Worm (Caenorhabditis elegans) whole organism, L1 larva: ENCODE measurements around the gene F48E8.4.
A peak's percentile ranks its signal among the peaks of the same experiment; 100 is the strongest.

ENCODE experiments used
- C16A3.4 ChIP-seq: fragments of 150-350 bp; optimal IDR thresholded peaks from 2 replicates; lab custom pipeline; 2014; ENCODE audit warnings: missing biosample characterization, missing genetic modification characterization
- F16B12.6 ChIP-seq: fragments of 150-350 bp; optimal IDR thresholded peaks from 2 replicates; lab custom pipeline; 2014; ENCODE audit warnings: missing biosample characterization, missing genetic modification characterization
- aha-1 ChIP-seq: fragments of 150-350 bp; optimal IDR thresholded peaks from 2 replicates; lab custom pipeline; 2014; ENCODE audit warnings: missing biosample characterization, missing genetic modification characterization
- alr-1 ChIP-seq: fragments of 200-800 bp; sonication (Bioruptor generic); optimal IDR thresholded peaks from 2 replicates; lab custom pipeline; 2018; ENCODE audit warnings: borderline replicate concordance, mild to moderate bottlenecking, missing genetic modification characterization, missing compliant biosample characterization
- aly-2 ChIP-seq: fragments of 150-350 bp; optimal IDR thresholded peaks from 2 replicates; lab custom pipeline; 2014; ENCODE audit warnings: missing biosample characterization, missing genetic modification characterization
- blmp-1 ChIP-seq: fragments of 150-350 bp; optimal IDR thresholded peaks from 2 replicates; lab custom pipeline; 2014; ENCODE audit warnings: missing biosample characterization, missing genetic modification characterization
- ceh-63 ChIP-seq: fragments of 200-800 bp; sonication (Bioruptor generic); optimal IDR thresholded peaks from 2 replicates; lab custom pipeline; 2018; ENCODE audit warnings: mild to moderate bottlenecking, missing genetic modification characterization, missing compliant biosample characterization
- ceh-82 ChIP-seq, 3 experiments: fragments of 150-350 bp in 1 of 3; sonication (generic microtip) in 2 of 3; optimal IDR thresholded peaks; 2 replicates each; lab custom pipeline; 2014 to 2017; ENCODE audit warnings: missing biosample characterization in 3 of 3, missing genetic modification characterization in 3 of 3
- dpl-1 ChIP-seq, 3 experiments: fragments of 150-350 bp in 2 of 3; sonication (generic microtip) in 1 of 3; optimal IDR thresholded peaks; 2 replicates each; lab custom pipeline; 2014 to 2017; ENCODE audit warnings: missing biosample characterization in 3 of 3, missing genetic modification characterization in 3 of 3, missing genetic modification reagents in 3 of 3
- efl-1 ChIP-seq, 4 experiments: fragments of 150-350 bp; optimal IDR thresholded peaks in 3 of 4; peaks in 1 of 4; 1 replicate in 1 of 4; 2 replicates in 3 of 4; lab custom pipeline; 2014; ENCODE audit warnings: missing biosample characterization in 2 of 4, missing genetic modification characterization in 2 of 4, missing genetic modification reagents in 2 of 4
- egl-27 ChIP-seq, 2 experiments: fragments of 150-350 bp in 1 of 2; sonication (generic microtip); optimal IDR thresholded peaks; 3 replicates each; lab custom pipeline; 2017 to 2018; ENCODE audit warnings: missing biosample characterization in 2 of 2, missing genetic modification characterization in 2 of 2, missing genetic modification reagents in 2 of 2
- elt-3 ChIP-seq, 6 experiments: fragments of 150-350 bp in 1 of 6; sonication (generic microtip); optimal IDR thresholded peaks; 2 replicates each; lab custom pipeline; 2017 to 2018; ENCODE audit warnings: missing biosample characterization in 6 of 6, missing genetic modification characterization in 6 of 6, inconsistent platforms in 1 of 6
- ets-5 ChIP-seq: fragments of 200-800 bp; sonication (Bioruptor generic); IDR thresholded peaks from 2 replicates; pipeline ENCODE4 v1.3.6; 2022; ENCODE audit warnings: missing genetic modification characterization, missing compliant biosample characterization
- fkh-10 ChIP-seq: sonication (generic microtip); optimal IDR thresholded peaks from 2 replicates; lab custom pipeline; 2017; ENCODE audit warnings: missing biosample characterization, missing genetic modification reagents, missing genetic modification characterization
- fkh-4 ChIP-seq: sonication (generic microtip); optimal IDR thresholded peaks from 2 replicates; lab custom pipeline; 2016; ENCODE audit warnings: missing compliant biosample characterization, missing genetic modification characterization, borderline replicate concordance
- hlh-17 ChIP-seq: fragments of 200-800 bp; sonication (Bioruptor generic); optimal IDR thresholded peaks from 2 replicates; lab custom pipeline; 2018; ENCODE audit warnings: missing genetic modification characterization, mild to moderate bottlenecking, missing compliant biosample characterization, moderate library complexity, borderline replicate concordance
- hlh-4 ChIP-seq: sonication (generic microtip); optimal IDR thresholded peaks from 2 replicates; lab custom pipeline; 2016; ENCODE audit warnings: mild to moderate bottlenecking, missing genetic modification characterization, missing compliant biosample characterization
- irx-1 ChIP-seq: sonication (generic microtip); optimal IDR thresholded peaks from 2 replicates; lab custom pipeline; 2016; ENCODE audit warnings: missing genetic modification characterization, missing compliant biosample characterization
- jun-1 ChIP-seq: fragments of 150-350 bp; optimal IDR thresholded peaks from 2 replicates; lab custom pipeline; 2014; ENCODE audit warnings: missing biosample characterization, missing genetic modification reagents, missing genetic modification characterization
- lin-13 ChIP-seq: fragments of 150-350 bp; optimal IDR thresholded peaks from 2 replicates; lab custom pipeline; 2014; ENCODE audit warnings: missing biosample characterization, missing genetic modification reagents, missing genetic modification characterization
- lin-14 ChIP-seq: fragments of 200-800 bp; sonication (Bioruptor generic); optimal IDR thresholded peaks from 2 replicates; lab custom pipeline; 2018; ENCODE audit warnings: mild to moderate bottlenecking, missing genetic modification characterization, moderate library complexity, missing compliant biosample characterization
- lin-15B ChIP-seq: fragments of 150-350 bp; sonication (generic microtip); optimal IDR thresholded peaks from 3 replicates; lab custom pipeline; 2014; ENCODE audit warnings: missing biosample characterization, missing genetic modification characterization
- lin-35 ChIP-seq, 2 experiments: fragments of 150-350 bp; optimal IDR thresholded peaks; 2 replicates each; lab custom pipeline; 2014; ENCODE audit warnings: missing biosample characterization in 2 of 2, missing genetic modification characterization in 2 of 2, missing genetic modification reagents in 2 of 2
- lin-39 ChIP-seq: fragments of 150-350 bp; optimal IDR thresholded peaks from 2 replicates; lab custom pipeline; 2014; ENCODE audit warnings: missing biosample characterization, missing genetic modification reagents, missing genetic modification characterization
- lir-3 ChIP-seq: sonication (generic microtip); optimal IDR thresholded peaks from 2 replicates; lab custom pipeline; 2016; ENCODE audit warnings: mild to moderate bottlenecking, missing genetic modification characterization, moderate library complexity, missing compliant biosample characterization; ENCODE audit not compliant: poor library complexity
- lsy-2 ChIP-seq, 2 experiments: fragments of 150-350 bp; optimal IDR thresholded peaks; 2 replicates each; lab custom pipeline; 2014; ENCODE audit warnings: missing biosample characterization in 2 of 2, missing genetic modification characterization in 2 of 2
- mdl-1 ChIP-seq, 2 experiments: fragments of 150-350 bp; optimal IDR thresholded peaks; 2 replicates each; lab custom pipeline; 2014 to 2017; ENCODE audit warnings: missing biosample characterization in 2 of 2, missing genetic modification characterization in 2 of 2, inconsistent platforms in 1 of 2
- mef-2 ChIP-seq: fragments of 150-350 bp; optimal IDR thresholded peaks from 2 replicates; lab custom pipeline; 2014; ENCODE audit warnings: missing biosample characterization, missing genetic modification characterization
- mep-1 ChIP-seq: fragments of 150-350 bp; optimal IDR thresholded peaks from 2 replicates; lab custom pipeline; 2014; ENCODE audit warnings: missing biosample characterization, missing genetic modification characterization
- nhr-20 ChIP-seq: sonication (generic microtip); optimal IDR thresholded peaks from 2 replicates; lab custom pipeline; 2016; ENCODE audit warnings: mild to moderate bottlenecking, missing genetic modification characterization, missing compliant biosample characterization
- nhr-77 ChIP-seq: fragments of 150-350 bp; optimal IDR thresholded peaks from 2 replicates; lab custom pipeline; 2014; ENCODE audit warnings: missing biosample characterization, missing genetic modification characterization
- nhr-85 ChIP-seq: sonication (generic microtip); peaks from one replicate; lab custom pipeline; 2016; ENCODE audit warnings: missing genetic modification characterization, inconsistent platforms, missing compliant biosample characterization
- nhr-90 ChIP-seq: sonication (generic microtip); optimal IDR thresholded peaks from 2 replicates; lab custom pipeline; 2016; ENCODE audit warnings: mild to moderate bottlenecking, missing genetic modification characterization, missing compliant biosample characterization; ENCODE audit not compliant: poor library complexity
- rnt-1 ChIP-seq: sonication (generic microtip); optimal IDR thresholded peaks from 2 replicates; lab custom pipeline; 2016; ENCODE audit warnings: mild to moderate bottlenecking, missing genetic modification characterization, moderate library complexity, missing compliant biosample characterization
- skn-1 ChIP-seq: fragments of 150-350 bp; optimal IDR thresholded peaks from 2 replicates; lab custom pipeline; 2014; ENCODE audit warnings: missing biosample characterization, missing genetic modification characterization
- snu-23 ChIP-seq: sonication (generic microtip); optimal IDR thresholded peaks from 2 replicates; lab custom pipeline; 2016; ENCODE audit warnings: missing genetic modification characterization, missing compliant biosample characterization
- sox-4 ChIP-seq: sonication (generic microtip); optimal IDR thresholded peaks from 2 replicates; lab custom pipeline; 2016; ENCODE audit warnings: missing genetic modification characterization, missing compliant biosample characterization
- sptf-1 ChIP-seq: fragments of 150-350 bp; optimal IDR thresholded peaks from 2 replicates; lab custom pipeline; 2014; ENCODE audit warnings: missing biosample characterization, missing genetic modification characterization
- swsn-7 ChIP-seq: sonication (generic microtip); optimal IDR thresholded peaks from 2 replicates; lab custom pipeline; 2016; ENCODE audit warnings: missing genetic modification characterization, missing compliant biosample characterization
- tbx-2 ChIP-seq: sonication (generic microtip); optimal IDR thresholded peaks from 2 replicates; lab custom pipeline; 2016; ENCODE audit warnings: missing genetic modification characterization, missing compliant biosample characterization
- unc-130 ChIP-seq: fragments of 150-350 bp; optimal IDR thresholded peaks from 2 replicates; lab custom pipeline; 2017; ENCODE audit warnings: missing biosample characterization, missing genetic modification characterization, inconsistent platforms
- vab-15 ChIP-seq: sonication (generic microtip); optimal IDR thresholded peaks from 2 replicates; lab custom pipeline; 2017; ENCODE audit warnings: missing genotype, mild to moderate bottlenecking, missing genetic modification characterization, missing compliant biosample characterization
- xbp-1 ChIP-seq: sonication (generic microtip); optimal IDR thresholded peaks from 2 replicates; lab custom pipeline; 2016; ENCODE audit warnings: missing genetic modification characterization, missing compliant biosample characterization
- zag-1 ChIP-seq: fragments of 150-350 bp; optimal IDR thresholded peaks from 2 replicates; lab custom pipeline; 2014; ENCODE audit warnings: missing biosample characterization, missing genetic modification characterization
- ztf-11 ChIP-seq, 2 experiments: sonication (generic microtip); optimal IDR thresholded peaks; 2 replicates each; lab custom pipeline; 2016 to 2017; ENCODE audit warnings: missing genetic modification characterization in 2 of 2, missing biosample characterization in 1 of 2, missing compliant biosample characterization in 1 of 2

F48E8.4 gene

DNA sequence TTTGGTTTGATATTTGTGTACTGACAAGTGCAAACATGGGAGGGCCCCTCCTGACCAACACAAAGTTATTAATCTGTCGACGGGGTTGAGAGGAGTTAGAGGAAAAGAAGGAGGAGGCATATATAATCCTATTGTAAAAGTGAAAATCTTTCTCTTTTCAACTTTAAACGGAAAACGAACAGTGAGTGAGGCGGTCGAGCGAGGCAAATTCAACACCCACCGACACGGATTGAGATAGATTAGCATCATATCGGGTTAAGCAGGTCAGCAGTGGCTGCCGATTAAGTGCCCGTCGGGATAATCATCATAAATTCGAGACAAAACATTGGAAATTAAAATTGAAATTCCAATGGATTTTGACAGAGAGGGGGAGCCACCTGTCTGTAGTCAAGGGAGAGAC lies 17.1 kb upstream of the F48E8.4 start:
- TF ChIP-seq mdl-1 (tag; optimal IDR thresholded peaks at IDR 0.05; lab: Kevin White, UChicago) (no peak), blmp-1 (tag; lab: Kevin White, UChicago) (peak; percentile 81)
- TF ChIP-seq, all 84 proteins: peak for 1

DNA sequence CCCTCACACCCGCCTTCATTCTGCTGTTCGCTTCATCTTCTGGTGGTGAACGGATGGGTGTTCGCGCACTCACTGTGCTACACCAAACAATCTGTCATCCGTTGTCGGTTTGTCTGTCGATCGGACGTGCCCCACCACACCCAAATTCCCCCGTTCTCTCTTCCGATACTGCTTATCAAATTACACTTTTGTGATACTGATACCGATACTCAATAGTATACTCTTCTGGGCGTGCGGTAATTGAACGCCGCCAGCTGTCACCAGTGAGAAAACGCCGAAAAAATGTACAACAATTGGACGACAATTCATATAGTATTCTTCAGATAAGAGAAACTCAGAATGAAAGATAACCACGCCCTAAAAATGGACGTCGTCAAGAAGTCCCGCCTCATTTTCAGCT lies 15.3 kb upstream of the F48E8.4 start:
- no peak for TF ChIP-seq aly-2 (tag; lab: Kevin White, UChicago)
- TF ChIP-seq rnt-1 = no peak
- peak in 1 of 6 experiments; percentile 1 for TF ChIP-seq elt-3 (tag; optimal IDR thresholded peaks at IDR 0.05; lab: Kevin White, UChicago)
- no peak for TF ChIP-seq mef-2
- TF ChIP-seq sptf-1 (tag; lab: Kevin White, UChicago) = no peak

DNA sequence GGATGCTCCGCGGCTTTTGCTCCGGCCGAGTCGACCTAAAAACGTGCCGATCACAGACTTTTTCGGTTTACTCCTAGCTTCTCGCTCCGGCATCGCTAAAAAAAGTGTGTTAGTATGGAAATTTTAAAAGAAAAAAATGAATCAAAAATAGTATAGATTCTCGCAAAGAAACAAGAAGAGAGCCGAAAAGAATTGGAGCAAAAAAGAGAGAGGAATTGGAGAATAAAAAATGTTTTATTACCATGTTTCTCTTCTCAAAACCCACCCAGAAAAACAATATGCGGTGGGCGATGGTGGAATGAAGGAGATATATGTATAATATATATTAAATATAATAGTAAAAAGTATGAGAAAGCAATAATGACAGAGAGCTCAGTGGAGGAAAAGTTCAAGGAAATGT lies 12.8 kb upstream of the F48E8.4 start, which contains the start of gene W03A5.6:
TSS of gene W03A5.6 (minus strand) at position 101 of the 400 bp plus-strand sequence.
- TF ChIP-seq aha-1 (tag; lab: Kevin White, UChicago) = no peak
- TF ChIP-seq sox-4 = no peak
- TF ChIP-seq hlh-4 = no peak
- TF ChIP-seq ceh-63 (GFP tag; lab: Kevin White, UChicago) = no peak
- no peak for TF ChIP-seq egl-27 (tag; optimal IDR thresholded peaks at IDR 0.05; lab: Kevin White, UChicago)
- no peak for TF ChIP-seq fkh-10 (GFP tag; lab: Kevin White, UChicago)
- no peak for TF ChIP-seq ztf-11 (tag; optimal IDR thresholded peaks at IDR 0.05; lab: Kevin White, UChicago)
- TF ChIP-seq sptf-1 (tag; lab: Kevin White, UChicago) = no peak
- TF ChIP-seq zag-1 (tag; lab: Kevin White, UChicago) = no peak
- no peak for TF ChIP-seq xbp-1
- TF ChIP-seq fkh-4 = no peak
- TF ChIP-seq unc-130 (tag; lab: Kevin White, UChicago) = no peak

DNA sequence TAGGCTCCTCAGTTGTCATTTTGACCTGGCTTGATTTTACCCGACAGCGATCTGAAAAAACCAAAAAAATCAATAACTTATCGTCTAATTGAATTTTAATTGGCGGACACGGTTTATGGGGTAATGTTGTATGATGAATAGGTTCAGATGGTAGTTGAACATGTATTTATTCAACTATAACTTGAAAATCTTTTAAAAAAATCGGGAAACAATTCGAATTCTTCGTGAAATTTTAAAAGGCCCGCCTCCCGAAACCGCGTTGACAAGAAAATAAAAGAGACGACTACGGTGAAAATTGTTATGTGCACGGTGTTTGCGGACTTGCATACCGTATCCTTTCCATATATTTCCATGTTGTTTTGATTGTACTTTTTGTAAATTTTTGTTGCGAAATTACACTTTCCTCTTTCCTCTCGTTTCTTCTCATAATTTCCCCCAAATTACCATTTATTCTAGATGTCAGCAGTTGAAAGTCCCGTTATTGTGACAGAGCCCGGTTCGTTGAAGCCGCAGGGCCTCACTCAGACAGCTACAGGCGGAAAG lies 10.6 kb upstream of the F48E8.4 start, which contains the start of the genes T24G10.2 and disl-2:
TSS of gene T24G10.2 (minus strand) at position 51 of the 543 bp plus-strand sequence.
TSS of gene disl-2 (plus strand) at position 457 of the 543 bp plus-strand sequence.
- TF ChIP-seq swsn-7 = peak; percentile 30
- peak; percentile 3 for TF ChIP-seq lin-39
- TF ChIP-seq nhr-85 (tag; lab: Kevin White, UChicago) = peak; percentile 63
- peak; percentile 78 for TF ChIP-seq mep-1 (tag; lab: Kevin White, UChicago)
- peak; percentile 39 for TF ChIP-seq lin-15B (tag; lab: Kevin White, UChicago)
- peak; percentile 62 to 78 for TF ChIP-seq lin-35 (GFP tag; optimal IDR thresholded peaks at IDR 0.05; lab: Kevin White, UChicago)
- peak; percentile 90 for TF ChIP-seq F16B12.6 (tag; lab: Kevin White, UChicago)
- peak; percentile 28 for TF ChIP-seq tbx-2 (tag; lab: Kevin White, UChicago)
- TF ChIP-seq nhr-90 (tag; lab: Kevin White, UChicago) = no peak
- TF ChIP-seq aha-1 (tag; lab: Kevin White, UChicago) = no peak
- TF ChIP-seq jun-1 = peak; percentile 12
- peak in 2 of 3 experiments; percentile 5 to 74 for TF ChIP-seq ceh-82 (tag; optimal IDR thresholded peaks at IDR 0.05; lab: Kevin White, UChicago)
- no peak for TF ChIP-seq lin-13 (GFP tag; lab: Kevin White, UChicago)
- TF ChIP-seq nhr-20 (tag; lab: Kevin White, UChicago) = peak; percentile 50
- TF ChIP-seq snu-23 = peak; percentile 77
- peak; percentile 25 for TF ChIP-seq irx-1
- TF ChIP-seq ets-5 (GFP tag; lab: Robert Waterston, UW) = no peak
- no peak for TF ChIP-seq zag-1 (tag; lab: Kevin White, UChicago)
- TF ChIP-seq vab-15 (tag; lab: Kevin White, UChicago) = peak; percentile 6
- peak; percentile 63 for TF ChIP-seq blmp-1 (tag; lab: Kevin White, UChicago)
- TF ChIP-seq lsy-2 (tag; optimal IDR thresholded peaks at IDR 0.05; lab: Kevin White, UChicago) = peak; percentile 97 to 99
- peak; percentile 29 for TF ChIP-seq rnt-1
- TF ChIP-seq skn-1 (tag; lab: Kevin White, UChicago) = peak; percentile 68
- TF ChIP-seq lir-3 (tag; lab: Kevin White, UChicago) = no peak
- TF ChIP-seq egl-27 (tag; optimal IDR thresholded peaks at IDR 0.05; lab: Kevin White, UChicago) = no peak
- peak; percentile 74 for TF ChIP-seq C16A3.4 (tag; lab: Kevin White, UChicago)
- peak; percentile 64 to 71 for TF ChIP-seq efl-1 (optimal IDR thresholded peaks at IDR 0.05; lab: Kevin White, UChicago)
- peak; percentile 73 to 96 for TF ChIP-seq efl-1 (GFP tag; optimal IDR thresholded peaks at IDR 0.05 in 1 of 2; lab: Kevin White, UChicago)
- peak; percentile 50 for TF ChIP-seq lin-14 (GFP tag; lab: Kevin White, UChicago)
- no peak for TF ChIP-seq hlh-17 (GFP tag; lab: Kevin White, UChicago)
- TF ChIP-seq xbp-1 = peak; percentile 51
- peak in 1 of 6 experiments; percentile 73 for TF ChIP-seq elt-3 (tag; optimal IDR thresholded peaks at IDR 0.05; lab: Kevin White, UChicago)
- peak; percentile 9 for TF ChIP-seq nhr-77 (tag; lab: Kevin White, UChicago)
- peak; percentile 63 to 78 (median 70) for TF ChIP-seq dpl-1 (GFP tag; optimal IDR thresholded peaks at IDR 0.05; lab: Kevin White, UChicago)
- TF ChIP-seq alr-1 (tag; lab: Kevin White, UChicago) = no peak
